Worm (Caenorhabditis elegans): Measurements from ENCODE around the gene fat-1.

- TF ChIP-seq aly-2 (tag; optimal IDR thresholded peaks at IDR 0.05), result no peak
- no peak for TF ChIP-seq zag-1 (tag; optimal IDR thresholded peaks at IDR 0.05)
- TF ChIP-seq ztf-11 (tag; optimal IDR thresholded peaks at IDR 0.05), result no peak
- TF ChIP-seq nhr-25 (tag; optimal IDR thresholded peaks at IDR 0.05), result no peak
- no peak for TF ChIP-seq nhr-237 (tag; optimal IDR thresholded peaks at IDR 0.05)
- no peak for TF ChIP-seq nfya-1 (tag; optimal IDR thresholded peaks at IDR 0.05; ENCODE audit: insufficient read depth)
Observed at ce11 chrIV:13354044-13354443, 38.6 kb downstream of the fat-1 start.
